Worm (Caenorhabditis elegans) whole organism, young adult: ENCODE results near the gene ddo-2.

ENCODE experiments used
- B0035.1 ChIP-seq: sonication (generic microtip); optimal IDR thresholded peaks from 2 replicates; lab custom pipeline; 2016; ENCODE audit warnings: missing genetic modification characterization, mild to moderate bottlenecking, missing compliant biosample characterization, missing genotype, missing genetic modification reagents
- B0336.3 ChIP-seq: fragments of 200-800 bp; sonication (Bioruptor generic); IDR thresholded peaks from 2 replicates; pipeline ENCODE4 v1.3.6; 2022; ENCODE audit warnings: missing genetic modification characterization, missing compliant biosample characterization
- C06A6.2 ChIP-seq: fragments of 200-800 bp; sonication (Bioruptor generic); conservative IDR thresholded peaks from 2 replicates; pipeline ENCODE4 v1.3.6; 2022; ENCODE audit warnings: missing genetic modification characterization, missing compliant biosample characterization
- C17E4.6 ChIP-seq: fragments of 200-800 bp; sonication (Bioruptor generic); IDR thresholded peaks from 2 replicates; pipeline ENCODE4 v1.3.6; 2022; ENCODE audit warnings: missing genetic modification reagents, missing genetic modification characterization, missing compliant biosample characterization
- D2030.7 ChIP-seq: fragments of 200-800 bp; sonication (Bioruptor generic); IDR thresholded peaks from 2 replicates; pipeline ENCODE4 v1.3.6; 2022; ENCODE audit warnings: missing genetic modification reagents, missing genetic modification characterization, missing compliant biosample characterization
- F23B12.7 ChIP-seq: sonication (generic microtip); optimal IDR thresholded peaks from 2 replicates; lab custom pipeline; 2017; ENCODE audit warnings: missing genetic modification characterization, mild to moderate bottlenecking, missing compliant biosample characterization, antibody characterized with exemption, moderate library complexity; ENCODE audit not compliant: insufficient read depth
- F52B5.7 ChIP-seq: sonication (generic microtip); optimal IDR thresholded peaks from 2 replicates; lab custom pipeline; 2016; ENCODE audit warnings: mild to moderate bottlenecking, missing genetic modification characterization, missing compliant biosample characterization
- K12H6.12 ChIP-seq: fragments of 200-800 bp; sonication (Bioruptor generic); optimal IDR thresholded peaks from 2 replicates; lab custom pipeline; 2018; ENCODE audit warnings: mild to moderate bottlenecking, missing genetic modification characterization, missing compliant biosample characterization
- T07F8.4 ChIP-seq: sonication (generic microtip); optimal IDR thresholded peaks from 2 replicates; lab custom pipeline; 2016; ENCODE audit warnings: mild to moderate bottlenecking, missing genetic modification characterization, moderate library complexity, missing compliant biosample characterization
- Y53G8AR.9 ChIP-seq: fragments of 200-800 bp; sonication (Bioruptor generic); conservative IDR thresholded peaks from 2 replicates; pipeline ENCODE4 v1.3.6; 2022; ENCODE audit warnings: missing genetic modification reagents, missing genetic modification characterization, missing compliant biosample characterization
- Y56A3A.18 ChIP-seq: fragments of 200-800 bp; sonication (Bioruptor generic); IDR thresholded peaks from 2 replicates; pipeline ENCODE4 v1.3.6; 2022; ENCODE audit warnings: missing genetic modification reagents, missing genetic modification characterization, missing compliant biosample characterization
- akir-1 ChIP-seq: fragments of 200-800 bp; sonication (Bioruptor generic); optimal IDR thresholded peaks from 2 replicates; lab custom pipeline; 2018; ENCODE audit warnings: mild to moderate bottlenecking, missing genetic modification characterization, moderate library complexity, missing compliant biosample characterization
- athp-1 ChIP-seq: sonication (generic microtip); optimal IDR thresholded peaks from 2 replicates; lab custom pipeline; 2017; ENCODE audit warnings: mild to moderate bottlenecking, missing genetic modification characterization, missing compliant biosample characterization
- attf-3 ChIP-seq: fragments of 200-800 bp; sonication (Bioruptor generic); conservative IDR thresholded peaks from 2 replicates; pipeline ENCODE4 v1.3.6; 2022; ENCODE audit warnings: missing genetic modification reagents, missing genetic modification characterization, missing compliant biosample characterization
- attf-5 ChIP-seq: fragments of 200-800 bp; sonication (Bioruptor generic); optimal IDR thresholded peaks from 2 replicates; lab custom pipeline; 2018; ENCODE audit warnings: mild to moderate bottlenecking, missing genetic modification characterization, missing compliant biosample characterization
- bed-2 ChIP-seq: fragments of 200-800 bp; sonication (Bioruptor generic); IDR thresholded peaks from 2 replicates; pipeline ENCODE4 v1.3.6; 2022; ENCODE audit warnings: missing genetic modification reagents, missing genetic modification characterization, missing compliant biosample characterization
- ceh-100 ChIP-seq: fragments of 200-800 bp; sonication (Bioruptor generic); IDR thresholded peaks from 2 replicates; pipeline ENCODE4 v1.3.6; 2022; ENCODE audit warnings: missing genetic modification reagents, missing genetic modification characterization, missing compliant biosample characterization
- ceh-27 ChIP-seq: fragments of 200-800 bp; sonication (Bioruptor generic); optimal IDR thresholded peaks from 2 replicates; lab custom pipeline; 2018; ENCODE audit warnings: mild to moderate bottlenecking, missing genetic modification characterization, moderate library complexity, missing compliant biosample characterization
- ceh-40 ChIP-seq: fragments of 200-800 bp; sonication (Bioruptor generic); IDR thresholded peaks from 2 replicates; pipeline ENCODE4 v1.3.6; 2022; ENCODE audit warnings: missing genetic modification characterization, missing compliant biosample characterization
- chd-7 ChIP-seq: sonication (generic microtip); optimal IDR thresholded peaks from 2 replicates; lab custom pipeline; 2016; ENCODE audit warnings: mild to moderate bottlenecking, missing genetic modification characterization, moderate library complexity, missing compliant biosample characterization
- die-1 ChIP-seq: sonication (generic microtip); optimal IDR thresholded peaks from 2 replicates; lab custom pipeline; 2016; ENCODE audit warnings: missing genotype, mild to moderate bottlenecking, missing genetic modification characterization, missing compliant biosample characterization
- dpff-1 ChIP-seq: sonication (generic microtip); optimal IDR thresholded peaks from 2 replicates; lab custom pipeline; 2017; ENCODE audit warnings: mild to moderate bottlenecking, missing genetic modification characterization, missing compliant biosample characterization
- efl-1 ChIP-seq: fragments of 150-350 bp; optimal IDR thresholded peaks from 2 replicates; lab custom pipeline; 2014; ENCODE audit warnings: missing biosample characterization, missing genetic modification reagents, missing genetic modification characterization
- egrh-3 ChIP-seq: fragments of 200-800 bp; sonication (Bioruptor generic); IDR thresholded peaks from 2 replicates; pipeline ENCODE4 v1.3.6; 2022; ENCODE audit warnings: missing genetic modification reagents, missing genetic modification characterization, missing compliant biosample characterization
- fkh-3 ChIP-seq: sonication (generic microtip); optimal IDR thresholded peaks from 2 replicates; lab custom pipeline; 2016; ENCODE audit warnings: mild to moderate bottlenecking, missing genetic modification characterization, missing compliant biosample characterization
- hlh-12 ChIP-seq: sonication (generic microtip); optimal IDR thresholded peaks from 2 replicates; lab custom pipeline; 2016; ENCODE audit warnings: missing genetic modification characterization, missing compliant biosample characterization
- hrde-1 ChIP-seq: sonication (generic microtip); optimal IDR thresholded peaks from 2 replicates; lab custom pipeline; 2016; ENCODE audit warnings: missing genetic modification characterization, mild to moderate bottlenecking, missing compliant biosample characterization, moderate library complexity, missing genotype, missing genetic modification reagents, borderline replicate concordance
- lin-26 ChIP-seq: fragments of 200-800 bp; sonication (Bioruptor generic); IDR thresholded peaks from 2 replicates; pipeline ENCODE4 v1.3.6; 2022; ENCODE audit warnings: missing genetic modification reagents, missing genetic modification characterization, missing compliant biosample characterization
- lsy-27 ChIP-seq: sonication (generic microtip); optimal IDR thresholded peaks from 2 replicates; lab custom pipeline; 2017; ENCODE audit warnings: missing genetic modification characterization, mild to moderate bottlenecking, missing compliant biosample characterization, antibody characterized with exemption, missing genotype, borderline replicate concordance; ENCODE audit not compliant: insufficient read depth
- madf-3 ChIP-seq: fragments of 200-800 bp; sonication (Bioruptor generic); IDR thresholded peaks from 2 replicates; pipeline ENCODE4 v1.3.6; 2022; ENCODE audit warnings: missing genetic modification reagents, missing genetic modification characterization, missing compliant biosample characterization
- mel-28 ChIP-seq: sonication (generic microtip); optimal IDR thresholded peaks from 2 replicates; lab custom pipeline; 2016; ENCODE audit warnings: borderline replicate concordance, mild to moderate bottlenecking, missing genetic modification characterization, missing compliant biosample characterization
- nhr-120 ChIP-seq: fragments of 200-800 bp; sonication (Bioruptor generic); IDR thresholded peaks from 2 replicates; pipeline ENCODE4 v1.3.6; 2022; ENCODE audit warnings: missing genetic modification characterization, missing compliant biosample characterization
- nhr-179 ChIP-seq: sonication (generic microtip); optimal IDR thresholded peaks from 2 replicates; lab custom pipeline; 2016; ENCODE audit warnings: mild to moderate bottlenecking, missing genetic modification characterization, missing compliant biosample characterization
- nhr-27 ChIP-seq: fragments of 200-800 bp; sonication (Bioruptor generic); optimal IDR thresholded peaks from 2 replicates; lab custom pipeline; 2018; ENCODE audit warnings: mild to moderate bottlenecking, missing genetic modification characterization, moderate library complexity, missing compliant biosample characterization
- pbrm-1 ChIP-seq: fragments of 200-800 bp; sonication (Bioruptor generic); IDR thresholded peaks from 2 replicates; pipeline ENCODE4 v1.3.6; 2022; ENCODE audit warnings: missing genetic modification reagents, missing genetic modification characterization, missing compliant biosample characterization
- pha-4 ChIP-seq: fragments of 150-350 bp; sonication (generic microtip); optimal IDR thresholded peaks from 2 replicates; lab custom pipeline; 2014; ENCODE audit warnings: missing biosample characterization, missing genetic modification reagents, missing genetic modification characterization
- rcor-1 ChIP-seq: fragments of 200-800 bp; sonication (Bioruptor generic); IDR thresholded peaks from 2 replicates; pipeline ENCODE4 v1.3.6; 2022; ENCODE audit warnings: missing genetic modification reagents, missing genetic modification characterization, missing compliant biosample characterization
- tbp1 ChIP-seq: fragments of 200-800 bp; sonication (Bioruptor generic); optimal IDR thresholded peaks from 2 replicates; lab custom pipeline; 2018; ENCODE audit warnings: mild to moderate bottlenecking, missing genetic modification characterization, missing compliant biosample characterization
- tlf-1 ChIP-seq: fragments of 200-800 bp; sonication (Bioruptor generic); optimal IDR thresholded peaks from 2 replicates; lab custom pipeline; 2018; ENCODE audit warnings: mild to moderate bottlenecking, missing genetic modification characterization, missing compliant biosample characterization
- zim-3 ChIP-seq: sonication (generic microtip); optimal IDR thresholded peaks from 2 replicates; lab custom pipeline; 2017; ENCODE audit warnings: mild to moderate bottlenecking, missing genetic modification characterization, moderate library complexity, missing compliant biosample characterization
- ztf-18 ChIP-seq: sonication (generic microtip); optimal IDR thresholded peaks from 2 replicates; lab custom pipeline; 2016; ENCODE audit warnings: missing genotype, mild to moderate bottlenecking, missing genetic modification characterization, missing compliant biosample characterization
- ztf-25 ChIP-seq: fragments of 200-800 bp; sonication (Bioruptor generic); IDR thresholded peaks from 2 replicates; pipeline ENCODE4 v1.3.6; 2022; ENCODE audit warnings: missing genetic modification reagents, missing genetic modification characterization, missing compliant biosample characterization
- ztf-26 ChIP-seq: sonication (generic microtip); optimal IDR thresholded peaks from 2 replicates; lab custom pipeline; 2017; ENCODE audit warnings: missing genetic modification characterization, missing compliant biosample characterization
- ztf-6 ChIP-seq: fragments of 200-800 bp; sonication (Bioruptor generic); IDR thresholded peaks from 2 replicates; pipeline ENCODE4 v1.3.6; 2022; ENCODE audit warnings: missing genetic modification reagents, missing genetic modification characterization, missing compliant biosample characterization

The ddo-2 gene

DNA sequence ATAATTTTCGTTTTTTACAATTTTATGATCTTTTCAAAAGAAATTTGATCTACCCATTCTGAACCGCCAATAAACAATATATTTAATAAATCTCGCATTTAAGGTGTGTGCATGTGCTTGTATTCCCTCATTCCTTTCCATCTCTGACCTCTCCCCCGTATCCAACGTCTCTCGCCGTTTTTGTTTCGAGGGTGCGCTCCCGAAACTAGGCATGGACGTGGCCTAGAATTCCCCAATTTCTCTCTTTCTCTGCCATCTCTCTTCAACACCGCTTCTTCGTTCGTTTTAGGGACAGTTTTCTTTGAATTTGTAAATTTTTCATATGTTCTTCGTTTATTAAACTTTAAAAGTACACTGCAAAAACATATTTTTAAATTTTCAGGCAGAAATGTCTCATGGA lies 30.0 kb upstream of the ddo-2 start, which contains the start of gene F25E5.1 (continued):
- TF ChIP-seq ztf-25 (GFP tag; lab: Robert Waterston, UW) (no peak), hrde-1 (tag; lab: Kevin White, UChicago) (no peak), lsy-27 (no peak), nhr-179 (no peak), attf-3 (0 out of 2 replicates have a peak, but pooled peaks have one; percentile 15), athp-1 (tag; lab: Kevin White, UChicago) (peak; percentile 61), dpff-1 (no peak), bed-2 (GFP tag; lab: Robert Waterston, UW) (0 out of 2 replicates have a peak, but pooled peaks have one; percentile 67), egrh-3 (0 out of 2 replicates have a peak, but pooled peaks have one; percentile 34), pbrm-1 (peak; percentile 68; the same call in 1 of the 2 replicates), ceh-100 (GFP tag; lab: Robert Waterston, UW) (0 out of 2 replicates have a peak, but pooled peaks have one; percentile 27), F23B12.7 (tag; lab: Kevin White, UChicago) (no peak), K12H6.12 (tag; lab: Kevin White, UChicago) (peak; percentile 10), efl-1 (peak; percentile 67), ceh-27 (peak; percentile 65), T07F8.4 (tag; lab: Kevin White, UChicago) (no peak), Y56A3A.18 (GFP tag; lab: Robert Waterston, UW) (no peak), nhr-27 (tag; lab: Kevin White, UChicago) (no peak), ztf-6 (GFP tag; lab: Robert Waterston, UW) (no peak), ceh-40 (GFP tag; lab: Robert Waterston, UW) (no peak), tlf-1 (GFP tag; lab: Kevin White, UChicago) (no peak), rcor-1 (GFP tag; lab: Robert Waterston, UW) (0 out of 2 replicates have a peak, but pooled peaks have one; percentile 32), akir-1 (no peak), attf-5 (GFP tag; lab: Kevin White, UChicago) (peak; percentile 91), F52B5.7 (tag; lab: Kevin White, UChicago) (no peak), madf-3 (GFP tag; lab: Robert Waterston, UW) (no peak), hlh-12 (tag; lab: Kevin White, UChicago) (no peak), ztf-18 (tag; lab: Kevin White, UChicago) (peak; percentile 49), Y53G8AR.9 (GFP tag; lab: Robert Waterston, UW) (no peak)
- TF ChIP-seq, all 124 proteins: peak for 20

DNA sequence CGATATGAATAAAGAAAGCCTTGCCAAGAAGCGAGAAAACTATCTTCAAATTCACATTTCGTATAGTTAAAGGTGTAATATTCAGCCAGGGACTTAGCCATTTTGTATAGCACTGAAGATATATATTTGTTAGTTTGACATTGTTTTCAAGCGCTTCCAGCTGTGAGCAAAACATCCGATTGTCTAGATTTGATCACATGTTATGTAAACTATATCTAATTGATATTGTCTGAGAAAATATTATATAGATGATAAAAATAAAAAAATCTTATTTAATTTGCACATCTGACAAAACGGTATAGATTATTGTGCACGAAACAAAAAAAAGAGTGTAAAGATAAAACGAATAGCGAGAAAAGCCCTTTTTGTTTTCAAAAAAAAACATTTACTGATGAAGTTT lies 29.2 kb upstream of the ddo-2 start, which contains the start of gene srh-89:
srh-89 (minus strand) TSS at position 101 of the 400 bp plus-strand sequence.
- TF ChIP-seq hrde-1 (tag; lab: Kevin White, UChicago) (no peak), F52B5.7 (tag; lab: Kevin White, UChicago) (no peak), D2030.7 (no peak), pha-4 (no peak)

DNA sequence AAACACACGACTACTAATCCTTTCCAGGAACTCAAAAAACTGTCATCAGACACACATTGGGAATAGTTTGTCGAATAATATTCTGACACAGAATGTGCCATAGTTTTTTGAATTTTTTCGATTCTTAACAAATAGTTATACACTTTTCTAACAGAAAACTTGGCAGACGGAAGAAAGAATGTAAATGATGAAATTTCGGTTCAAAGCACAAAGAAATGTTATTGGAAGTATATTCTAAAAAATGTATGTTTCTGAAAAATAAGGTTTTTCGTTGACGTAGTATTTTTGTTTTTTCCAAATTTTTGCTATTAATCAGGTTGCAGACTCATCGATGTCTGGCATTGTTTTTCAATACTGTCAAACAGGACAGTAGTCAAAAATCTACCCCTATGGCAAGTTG lies 25.4 kb upstream of the ddo-2 start, which contains the start of gene srh-92:
srh-92 (minus strand) TSS at position 101 of the 400 bp plus-strand sequence.
- no peak for TF ChIP-seq Y56A3A.18 (GFP tag; lab: Robert Waterston, UW)
- TF ChIP-seq zim-3, result no peak
- no peak for TF ChIP-seq die-1 (tag; lab: Kevin White, UChicago)
- TF ChIP-seq nhr-120 (GFP tag; lab: Robert Waterston, UW), result no peak
- no peak for TF ChIP-seq lsy-27
- TF ChIP-seq bed-2 (GFP tag; lab: Robert Waterston, UW), result no peak

DNA sequence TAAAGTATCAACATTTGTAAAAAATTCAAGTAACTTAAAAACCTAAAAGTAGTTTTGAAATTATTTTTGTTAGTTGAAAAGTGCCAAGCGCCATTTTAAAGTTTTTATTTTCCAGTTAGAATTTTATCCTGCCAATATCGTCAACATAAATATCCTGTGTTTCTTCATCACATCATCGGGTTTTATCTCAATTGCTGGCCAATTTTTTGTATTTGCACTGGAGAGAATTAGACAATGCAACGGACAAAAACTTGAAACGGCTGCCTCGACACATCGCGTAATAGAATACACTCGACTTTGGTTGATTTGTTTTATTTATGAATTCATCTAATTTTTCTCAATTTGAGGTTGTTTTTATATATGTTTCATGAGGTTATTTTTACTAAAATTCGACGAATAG lies 19.5 kb upstream of the ddo-2 start, which contains the start of gene F25E5.2:
F25E5.2 (plus strand) TSS at position 301 of the 400 bp plus-strand sequence.
- TF ChIP-seq chd-7, result no peak
- TF ChIP-seq K12H6.12 (tag; lab: Kevin White, UChicago), result no peak
- no peak for TF ChIP-seq C17E4.6 (GFP tag; lab: Robert Waterston, UW)
- no peak for TF ChIP-seq lin-26 (GFP tag; lab: Robert Waterston, UW)
- no peak for TF ChIP-seq C06A6.2 (GFP tag; lab: Robert Waterston, UW)
- TF ChIP-seq pha-4, result no peak
- no peak for TF ChIP-seq tbp1 (GFP tag; lab: Kevin White, UChicago)
- no peak for TF ChIP-seq ztf-26 (tag; lab: Kevin White, UChicago)
- no peak for TF ChIP-seq B0035.1 (tag; lab: Kevin White, UChicago)
- TF ChIP-seq ztf-18 (tag; lab: Kevin White, UChicago), result no peak
- TF ChIP-seq B0336.3 (GFP tag; lab: Robert Waterston, UW), result no peak
- TF ChIP-seq fkh-3 (tag; lab: Kevin White, UChicago), result no peak
- TF ChIP-seq ztf-25 (GFP tag; lab: Robert Waterston, UW), result no peak
- TF ChIP-seq mel-28 (tag; lab: Kevin White, UChicago), result no peak
